Fruit fly (Drosophila melanogaster) whole organism, embryonic: ENCODE results near the gene CG17029.

Experiments
- CG10543 ChIP-seq: fragments of 200-800 bp; sonication (Bioruptor generic); optimal IDR thresholded peaks from 3 replicates; lab custom pipeline; 2017; ENCODE audit warnings: missing biosample characterization, mild to moderate bottlenecking, missing genetic modification characterization, moderate library complexity
- CG12744 ChIP-seq: fragments of 200-800 bp; sonication (Bioruptor generic); optimal IDR thresholded peaks from 2 replicates; lab custom pipeline; 2016; ENCODE audit warnings: missing biosample characterization, missing genetic modification characterization
- CG12769 ChIP-seq: fragments of 200-800 bp; sonication (Bioruptor generic); optimal IDR thresholded peaks from 2 replicates; lab custom pipeline; 2019; ENCODE audit warnings: missing biosample characterization, mild to moderate bottlenecking, missing genetic modification characterization, moderate library complexity
- CG8281 ChIP-seq: fragments of 200-800 bp; sonication (Bioruptor generic); optimal IDR thresholded peaks from 2 replicates; lab custom pipeline; 2018; ENCODE audit warnings: missing biosample characterization, mild to moderate bottlenecking, missing genetic modification characterization, moderate library complexity
- Dip3 ChIP-seq: fragments of 200-800 bp; sonication (Bioruptor generic); optimal IDR thresholded peaks from 3 replicates; lab custom pipeline; 2016; ENCODE audit warnings: missing biosample characterization, missing genetic modification characterization
- NFAT ChIP-seq: fragments of 200-800 bp; sonication (Bioruptor generic); IDR thresholded peaks from 2 replicates; pipeline ENCODE4 v1.3.6; 2022; ENCODE audit warnings: missing biosample characterization, missing genetic modification characterization
- NK7.1 ChIP-seq: fragments of 200-800 bp; sonication (Bioruptor generic); optimal IDR thresholded peaks from 3 replicates; lab custom pipeline; 2016; ENCODE audit warnings: missing biosample characterization, missing genetic modification characterization
- bsh ChIP-seq, 2 experiments: fragments of 200-800 bp; sonication (Bioruptor generic); optimal IDR thresholded peaks; 2 replicates each; lab custom pipeline; 2017 to 2018; ENCODE audit warnings: mild to moderate bottlenecking in 2 of 2, missing biosample characterization in 2 of 2, missing genetic modification characterization in 2 of 2, moderate library complexity in 1 of 2
- dm ChIP-seq: fragments of 200-800 bp; sonication (Bioruptor generic); optimal IDR thresholded peaks from 3 replicates; lab custom pipeline; 2016; ENCODE audit warnings: missing biosample characterization, missing genetic modification characterization

DNA sequence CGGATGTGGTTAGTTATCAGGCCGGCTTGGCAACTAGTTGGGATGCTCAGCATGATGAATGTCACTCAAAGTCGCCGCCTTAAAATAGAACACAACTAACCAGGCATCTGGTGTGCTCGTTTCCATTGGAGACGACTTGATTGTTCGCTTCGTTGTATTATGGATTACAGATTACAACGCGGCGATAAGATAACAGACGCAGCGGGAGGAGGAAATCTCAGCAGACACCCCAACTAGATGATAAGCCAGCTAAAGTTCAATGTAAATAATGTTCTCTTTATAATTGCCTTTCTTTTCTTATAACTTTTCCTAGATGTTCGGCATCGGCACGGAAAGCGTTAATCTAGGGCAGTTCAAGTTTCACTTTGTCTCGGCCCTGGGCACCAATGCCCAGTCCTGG, 8.0 kb upstream of the CG17029 start:
- TF ChIP-seq bsh (GFP tag; optimal IDR thresholded peaks at IDR 0.05; lab: Kevin White, UChicago) = no peak
- no peak for TF ChIP-seq dm (GFP tag; lab: Kevin White, UChicago)
- no peak for TF ChIP-seq CG10543 (GFP tag; lab: Kevin White, UChicago)
- TF ChIP-seq NFAT (GFP tag; lab: Robert Waterston, UW) = no peak
- no peak for TF ChIP-seq CG12769 (tag; lab: Kevin White, UChicago)
- TF ChIP-seq NK7.1 = no peak
- no peak for TF ChIP-seq Dip3 (GFP tag; lab: Kevin White, UChicago)
- TF ChIP-seq CG8281 = no peak
- TF ChIP-seq CG12744 (GFP tag; lab: Kevin White, UChicago) = no peak
